Worm (Caenorhabditis elegans) whole organism, late embryonic: ENCODE measurements around the gene srj-10.
A peak's percentile ranks its signal among the peaks of the same experiment; 100 is the strongest.

Experiments used
- C08G9.2 ChIP-seq: sonication (generic microtip); optimal IDR thresholded peaks from 2 replicates; lab custom pipeline; 2016; ENCODE audit warnings: mild to moderate bottlenecking, missing genetic modification characterization, moderate library complexity, missing compliant biosample characterization
- T23F11.4 ChIP-seq: fragments of 200-800 bp; sonication (Bioruptor generic); optimal IDR thresholded peaks from 2 replicates; lab custom pipeline; 2018; ENCODE audit warnings: mild to moderate bottlenecking, missing genetic modification characterization, missing compliant biosample characterization
- Y22D7AL.16 ChIP-seq: sonication (generic microtip); optimal IDR thresholded peaks from 2 replicates; lab custom pipeline; 2016; ENCODE audit warnings: missing genetic modification characterization, missing compliant biosample characterization
- ama-1 ChIP-seq: fragments of 150-350 bp; optimal IDR thresholded peaks from 2 replicates; lab custom pipeline; 2014
- ceh-14 ChIP-seq: sonication (generic microtip); optimal IDR thresholded peaks from 2 replicates; lab custom pipeline; 2016; ENCODE audit warnings: missing genotype, missing genetic modification characterization, missing compliant biosample characterization
- ceh-18 ChIP-seq: sonication (generic microtip); optimal IDR thresholded peaks from 2 replicates; lab custom pipeline; 2016; ENCODE audit warnings: missing genetic modification characterization, missing compliant biosample characterization
- ceh-19 ChIP-seq: fragments of 200-800 bp; sonication (Bioruptor generic); optimal IDR thresholded peaks from 2 replicates; lab custom pipeline; 2018; ENCODE audit warnings: mild to moderate bottlenecking, missing genetic modification characterization, missing compliant biosample characterization
- ceh-2 ChIP-seq: sonication (generic microtip); optimal IDR thresholded peaks from 2 replicates; lab custom pipeline; 2016; ENCODE audit warnings: missing genotype, missing genetic modification characterization, missing compliant biosample characterization
- ceh-22 ChIP-seq: sonication (generic microtip); optimal IDR thresholded peaks from 2 replicates; lab custom pipeline; 2017; ENCODE audit warnings: missing biosample characterization, missing genetic modification characterization
- ceh-24 ChIP-seq: sonication (generic microtip); optimal IDR thresholded peaks from 2 replicates; lab custom pipeline; 2016; ENCODE audit warnings: mild to moderate bottlenecking, missing genetic modification characterization, missing compliant biosample characterization
- ceh-31 ChIP-seq: sonication (generic microtip); optimal IDR thresholded peaks from 2 replicates; lab custom pipeline; 2016; ENCODE audit warnings: missing genetic modification characterization, missing compliant biosample characterization
- ceh-45 ChIP-seq: fragments of 200-800 bp; sonication (Bioruptor generic); IDR thresholded peaks from 2 replicates; pipeline ENCODE4 v1.3.6; 2022; ENCODE audit warnings: missing genetic modification reagents, missing genetic modification characterization, missing compliant biosample characterization
- ceh-6 ChIP-seq: fragments of 200-800 bp; sonication (Bioruptor generic); optimal IDR thresholded peaks from 2 replicates; lab custom pipeline; 2018; ENCODE audit warnings: mild to moderate bottlenecking, missing genetic modification characterization, missing compliant biosample characterization
- che-1 ChIP-seq: sonication (generic microtip); optimal IDR thresholded peaks from 2 replicates; lab custom pipeline; 2016; ENCODE audit warnings: mild to moderate bottlenecking, missing genetic modification characterization, missing compliant biosample characterization
- elt-2 ChIP-seq: sonication (generic microtip); optimal IDR thresholded peaks from 2 replicates; lab custom pipeline; 2016; ENCODE audit warnings: missing genetic modification reagents, missing genetic modification characterization, missing compliant biosample characterization
- elt-4 ChIP-seq: sonication (generic microtip); optimal IDR thresholded peaks from 2 replicates; lab custom pipeline; 2016; ENCODE audit warnings: missing genetic modification characterization, missing compliant biosample characterization
- ets-4 ChIP-seq: sonication (generic microtip); optimal IDR thresholded peaks from 2 replicates; lab custom pipeline; 2016; ENCODE audit warnings: missing genetic modification characterization, missing compliant biosample characterization
- fkh-10 ChIP-seq: fragments of 150-350 bp; optimal IDR thresholded peaks from 2 replicates; lab custom pipeline; 2014; ENCODE audit warnings: missing biosample characterization, missing genetic modification reagents, missing genetic modification characterization
- hlh-13 ChIP-seq: fragments of 200-800 bp; sonication (Bioruptor generic); optimal IDR thresholded peaks from 2 replicates; lab custom pipeline; 2018; ENCODE audit warnings: mild to moderate bottlenecking, missing genetic modification characterization, missing compliant biosample characterization
- hlh-15 ChIP-seq: sonication (generic microtip); optimal IDR thresholded peaks from 2 replicates; lab custom pipeline; 2016; ENCODE audit warnings: missing genetic modification characterization, missing compliant biosample characterization
- hlh-6 ChIP-seq: sonication (generic microtip); optimal IDR thresholded peaks from 2 replicates; lab custom pipeline; 2016; ENCODE audit warnings: missing genotype, missing genetic modification characterization, missing compliant biosample characterization
- lim-6 ChIP-seq: sonication (generic microtip); optimal IDR thresholded peaks from 2 replicates; lab custom pipeline; 2016; ENCODE audit warnings: missing genetic modification characterization, missing compliant biosample characterization
- lin-11 ChIP-seq: fragments of 200-800 bp; sonication (Bioruptor generic); optimal IDR thresholded peaks from 2 replicates; lab custom pipeline; 2018; ENCODE audit warnings: mild to moderate bottlenecking, missing genetic modification characterization, missing compliant biosample characterization
- nfya-1 ChIP-seq: sonication (generic microtip); optimal IDR thresholded peaks from 2 replicates; lab custom pipeline; 2017; ENCODE audit warnings: missing genetic modification characterization, mild to moderate bottlenecking, missing compliant biosample characterization, antibody characterized with exemption, moderate library complexity
- nhr-11 ChIP-seq: fragments of 150-350 bp; optimal IDR thresholded peaks from 2 replicates; lab custom pipeline; 2014; ENCODE audit warnings: missing biosample characterization, missing genetic modification characterization
- nhr-232 ChIP-seq: sonication (generic microtip); optimal IDR thresholded peaks from 2 replicates; lab custom pipeline; 2016; ENCODE audit warnings: missing genetic modification characterization, missing compliant biosample characterization
- npax-4 ChIP-seq: sonication (generic microtip); optimal IDR thresholded peaks from 2 replicates; lab custom pipeline; 2016; ENCODE audit warnings: missing genetic modification characterization, missing compliant biosample characterization
- pag-3 ChIP-seq: sonication (generic microtip); optimal IDR thresholded peaks from 2 replicates; lab custom pipeline; 2016; ENCODE audit warnings: missing compliant biosample characterization, missing genetic modification characterization, borderline replicate concordance
- pax-1 ChIP-seq: fragments of 150-350 bp; optimal IDR thresholded peaks from 2 replicates; lab custom pipeline; 2014; ENCODE audit warnings: missing biosample characterization, missing genetic modification characterization
- pha-2 ChIP-seq: sonication (generic microtip); optimal IDR thresholded peaks from 2 replicates; lab custom pipeline; 2017; ENCODE audit warnings: mild to moderate bottlenecking, missing genetic modification characterization, missing compliant biosample characterization
- pqm-1 ChIP-seq: sonication (generic microtip); optimal IDR thresholded peaks from 2 replicates; lab custom pipeline; 2016; ENCODE audit warnings: missing genetic modification characterization, missing compliant biosample characterization
- sdc-2 ChIP-seq: sonication (generic microtip); optimal IDR thresholded peaks from 2 replicates; lab custom pipeline; 2016; ENCODE audit warnings: missing genotype, missing genetic modification characterization, missing compliant biosample characterization
- sox-2 ChIP-seq: fragments of 200-800 bp; sonication (Bioruptor generic); IDR thresholded peaks from 2 replicates; pipeline ENCODE4 v1.3.6; 2022; ENCODE audit warnings: missing genetic modification reagents, missing genetic modification characterization, missing compliant biosample characterization
- syd-9 ChIP-seq: sonication (generic microtip); optimal IDR thresholded peaks from 2 replicates; lab custom pipeline; 2016; ENCODE audit warnings: mild to moderate bottlenecking, missing genetic modification characterization, moderate library complexity, missing compliant biosample characterization
- tbx-7 ChIP-seq: sonication (generic microtip); optimal IDR thresholded peaks from 2 replicates; lab custom pipeline; 2016; ENCODE audit warnings: missing genotype, missing genetic modification characterization, missing compliant biosample characterization
- ttx-3 ChIP-seq: sonication (generic microtip); optimal IDR thresholded peaks from 2 replicates; lab custom pipeline; 2016; ENCODE audit warnings: missing genetic modification reagents, missing genetic modification characterization, missing compliant biosample characterization
- ztf-16 ChIP-seq: sonication (generic microtip); optimal IDR thresholded peaks from 2 replicates; lab custom pipeline; 2017; ENCODE audit warnings: missing genetic modification characterization, missing compliant biosample characterization

The srj-10 gene

DNA sequence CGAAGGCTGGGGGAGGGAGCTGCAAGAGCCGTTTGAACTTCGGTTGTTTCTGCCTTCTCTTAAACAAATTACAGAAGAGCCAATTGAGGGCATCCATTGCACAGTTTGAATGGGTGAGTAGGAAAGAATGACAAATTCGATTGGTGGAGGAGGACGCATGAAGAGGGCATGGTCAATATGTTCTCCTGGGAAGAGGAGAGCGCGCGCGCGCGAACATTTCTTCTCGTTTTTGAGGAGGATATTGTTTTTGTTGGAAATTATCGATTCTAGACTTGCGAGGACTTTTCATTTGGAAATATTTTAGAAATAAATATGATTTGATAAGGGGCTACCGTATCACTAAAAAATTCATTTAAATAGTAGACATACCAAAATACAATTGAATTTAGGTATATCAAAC is 42.2 kb downstream of the srj-10 start, which contains the start of gene T10C6.7:
Gene T10C6.7, minus strand, starts transcription at position 143 of the 400 bp plus-strand sequence.
- TF ChIP-seq pqm-1 (tag; lab: Kevin White, UChicago) (no peak), ztf-16 (no peak), ttx-3 (tag; lab: Kevin White, UChicago) (no peak), Y22D7AL.16 (no peak), ceh-14 (no peak), nhr-232 (tag; lab: Kevin White, UChicago) (no peak), nhr-11 (no peak), nfya-1 (tag; lab: Kevin White, UChicago) (no peak)

ce11 chrV:16029237-16029636 is 44.5 kb downstream of the srj-10 start:
- TF ChIP-seq tbx-7 (tag; lab: Kevin White, UChicago): no peak
- no peak for TF ChIP-seq ceh-18 (tag; lab: Kevin White, UChicago)
- no peak for TF ChIP-seq ceh-2 (tag; lab: Kevin White, UChicago)
- no peak for TF ChIP-seq ceh-45 (GFP tag; lab: Robert Waterston, UW)
- no peak for TF ChIP-seq sox-2 (GFP tag; lab: Robert Waterston, UW)
- no peak for TF ChIP-seq nfya-1 (tag; lab: Kevin White, UChicago)
- TF ChIP-seq elt-4 (tag; lab: Kevin White, UChicago): no peak

DNA sequence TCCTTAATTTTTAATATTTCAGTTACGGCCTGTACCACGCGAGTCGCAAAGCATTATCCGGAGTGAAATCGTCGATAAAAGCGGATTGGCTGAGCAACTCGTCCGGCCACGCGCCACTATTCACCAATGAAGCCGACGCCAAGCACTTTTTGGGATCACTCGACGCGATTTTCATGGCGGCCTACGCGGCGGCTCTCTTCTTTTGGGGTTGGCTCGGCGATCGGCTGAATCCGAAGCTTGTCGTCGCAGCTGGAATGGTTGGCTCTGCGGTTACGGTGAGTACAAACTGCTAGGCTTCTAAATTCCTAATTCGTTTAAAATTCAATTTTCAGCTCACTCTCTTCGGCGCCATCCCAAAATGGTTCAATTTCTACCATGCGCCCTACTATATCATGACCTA is 48.8 kb downstream of the srj-10 start:
- no peak for TF ChIP-seq sdc-2 (tag; lab: Kevin White, UChicago)
- no peak for TF ChIP-seq tbx-7 (tag; lab: Kevin White, UChicago)
- no peak for TF ChIP-seq ceh-14
- no peak for TF ChIP-seq nhr-232 (tag; lab: Kevin White, UChicago)
- no peak for TF ChIP-seq che-1 (tag; lab: Kevin White, UChicago)
- no peak for TF ChIP-seq ceh-22 (tag; lab: Kevin White, UChicago)
- no peak for TF ChIP-seq T23F11.4
- TF ChIP-seq elt-4 (tag; lab: Kevin White, UChicago): no peak
- TF ChIP-seq ceh-6 (GFP tag; lab: Kevin White, UChicago): no peak
- TF ChIP-seq npax-4 (tag; lab: Kevin White, UChicago): no peak
- TF ChIP-seq Y22D7AL.16: no peak
- TF ChIP-seq pha-2 (tag; lab: Kevin White, UChicago): no peak
- TF ChIP-seq pqm-1 (tag; lab: Kevin White, UChicago): no peak
- no peak for TF ChIP-seq ets-4 (tag; lab: Kevin White, UChicago)

DNA sequence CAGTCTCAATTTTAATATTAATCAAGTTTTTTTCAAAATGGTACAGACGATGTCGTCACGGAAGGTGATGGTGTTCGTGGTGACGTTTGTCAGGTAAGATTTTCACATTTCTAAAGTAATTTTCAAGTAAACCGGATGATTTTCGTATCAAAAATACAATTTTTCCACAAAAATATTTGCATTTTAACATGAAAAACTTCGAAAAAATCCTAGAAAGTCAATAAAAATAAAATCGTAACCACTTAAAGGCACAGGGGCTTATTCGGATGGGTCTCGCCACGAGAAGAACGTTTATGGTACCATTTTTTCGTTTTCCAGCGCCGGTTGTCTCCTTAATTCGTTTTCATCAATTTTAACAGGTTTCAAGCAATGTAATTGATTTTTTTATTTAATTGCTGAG is 49.5 kb downstream of the srj-10 start, which contains the start of gene T10C6.6:
Gene T10C6.6, plus strand, starts transcription at position 27 of the 400 bp plus-strand sequence.
- no peak for TF ChIP-seq tbx-7 (tag; lab: Kevin White, UChicago)
- TF ChIP-seq elt-2 (tag; lab: Kevin White, UChicago): peak; percentile 44
- TF ChIP-seq lin-11: no peak
- TF ChIP-seq pag-3 (tag; lab: Kevin White, UChicago): no peak
- TF ChIP-seq, all 69 proteins: peak for 1

DNA sequence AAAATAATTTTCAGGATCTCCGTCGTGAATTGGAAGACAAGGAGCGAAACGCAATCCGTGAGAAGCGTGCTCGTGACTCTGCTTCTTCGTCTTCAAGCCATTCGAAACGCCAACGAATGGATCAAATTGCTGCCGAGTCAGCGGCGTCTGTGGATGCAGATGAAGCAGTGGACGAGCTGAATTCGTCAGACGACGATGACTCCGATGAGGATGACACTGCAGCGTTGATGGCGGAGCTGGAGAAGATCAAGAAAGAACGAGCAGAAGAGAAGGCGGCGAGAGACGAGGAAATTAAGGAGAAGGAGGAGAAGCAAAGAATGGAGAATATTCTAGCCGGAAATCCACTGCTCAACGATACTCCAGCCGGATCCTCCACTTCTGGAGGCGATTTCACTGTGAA is 50.2 kb downstream of the srj-10 start:
- no peak for TF ChIP-seq pax-1 (tag; lab: Kevin White, UChicago)
- TF ChIP-seq lin-11: no peak
- TF ChIP-seq ceh-45 (GFP tag; lab: Robert Waterston, UW): no peak
- TF ChIP-seq ets-4 (tag; lab: Kevin White, UChicago): no peak
- TF ChIP-seq ceh-31 (tag; lab: Kevin White, UChicago): no peak
- no peak for TF ChIP-seq lim-6 (tag; lab: Kevin White, UChicago)
- no peak for TF ChIP-seq hlh-6 (tag; lab: Kevin White, UChicago)
- no peak for TF ChIP-seq syd-9 (tag; lab: Kevin White, UChicago)
- TF ChIP-seq hlh-13 (GFP tag; lab: Kevin White, UChicago): no peak
- TF ChIP-seq fkh-10 (GFP tag; lab: Kevin White, UChicago): no peak
- TF ChIP-seq ceh-24 (tag; lab: Kevin White, UChicago): no peak
- TF ChIP-seq ceh-19 (GFP tag; lab: Kevin White, UChicago): no peak
- no peak for TF ChIP-seq che-1 (tag; lab: Kevin White, UChicago)
- TF ChIP-seq C08G9.2 (tag; lab: Kevin White, UChicago): no peak
- TF ChIP-seq hlh-15 (tag; lab: Kevin White, UChicago): no peak
- TF ChIP-seq Y22D7AL.16: no peak
- TF ChIP-seq ama-1 (lab: Kevin White, UChicago): no peak
- no peak for TF ChIP-seq tbx-7 (tag; lab: Kevin White, UChicago)
- no peak for TF ChIP-seq elt-2 (tag; lab: Kevin White, UChicago)
- no peak for TF ChIP-seq nfya-1 (tag; lab: Kevin White, UChicago)
